Worm (Caenorhabditis elegans) whole organism, L1 larva: ENCODE measurements around the gene srj-5.

ENCODE experiments used
- egl-27 ChIP-seq, 2 experiments: fragments of 150-350 bp in 1 of 2; sonication (generic microtip); optimal IDR thresholded peaks; 3 replicates each; lab custom pipeline; 2017 to 2018; ENCODE audit warnings: missing biosample characterization in 2 of 2, missing genetic modification characterization in 2 of 2, missing genetic modification reagents in 2 of 2
- fos-1 ChIP-seq: fragments of 150-350 bp; optimal IDR thresholded peaks from 2 replicates; lab custom pipeline; 2014; ENCODE audit warnings: missing biosample characterization, missing genetic modification characterization
- sup-37 ChIP-seq: fragments of 200-800 bp; sonication (Bioruptor generic); optimal IDR thresholded peaks from 2 replicates; lab custom pipeline; 2018; ENCODE audit warnings: mild to moderate bottlenecking, missing genetic modification characterization, missing compliant biosample characterization
- unc-62 ChIP-seq: fragments of 150-350 bp; optimal IDR thresholded peaks from 2 replicates; lab custom pipeline; 2014; ENCODE audit warnings: missing biosample characterization, missing genetic modification reagents, missing genetic modification characterization

DNA sequence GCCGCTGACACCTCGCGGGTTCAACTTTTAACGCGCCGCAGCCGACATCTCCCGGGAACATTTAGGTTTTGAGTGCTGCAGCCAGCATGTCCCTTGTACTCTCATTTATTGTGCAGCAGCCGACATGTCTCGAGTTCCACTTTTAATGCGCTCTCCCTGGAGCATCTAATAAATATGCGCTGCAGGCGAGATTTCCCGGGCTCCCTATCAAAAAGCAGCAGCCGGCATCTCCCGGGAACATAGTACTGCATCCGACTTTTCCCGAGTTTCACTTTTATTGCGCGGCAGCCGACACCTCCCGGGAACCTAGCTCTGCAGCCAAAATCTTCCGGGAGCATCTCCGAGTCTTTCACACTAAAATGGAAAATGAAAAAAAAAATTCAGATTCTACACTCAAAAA is 31.9 kb downstream of the srj-5 start:
- TF ChIP-seq egl-27 (tag; optimal IDR thresholded peaks at IDR 0.05; lab: Kevin White, UChicago) (no peak), sup-37 (GFP tag; lab: Kevin White, UChicago) (no peak), unc-62 (GFP tag; lab: Kevin White, UChicago) (no peak), fos-1 (tag; lab: Kevin White, UChicago) (no peak)
